Worm (Caenorhabditis elegans) whole organism, late embryonic: ENCODE measurements around the gene snn-1.

Experiments used
- fax-1 ChIP-seq: sonication (generic microtip); optimal IDR thresholded peaks from 2 replicates; lab custom pipeline; 2016; ENCODE audit warnings: missing genotype, missing genetic modification characterization, missing compliant biosample characterization
- nfya-1 ChIP-seq: sonication (generic microtip); optimal IDR thresholded peaks from 2 replicates; lab custom pipeline; 2017; ENCODE audit warnings: missing genetic modification characterization, mild to moderate bottlenecking, missing compliant biosample characterization, antibody characterized with exemption, moderate library complexity
- pax-1 ChIP-seq: fragments of 150-350 bp; optimal IDR thresholded peaks from 2 replicates; lab custom pipeline; 2014; ENCODE audit warnings: missing biosample characterization, missing genetic modification characterization
- tbx-2 ChIP-seq: sonication (generic microtip); optimal IDR thresholded peaks from 2 replicates; lab custom pipeline; 2016; ENCODE audit warnings: missing genetic modification characterization, missing compliant biosample characterization

DNA sequence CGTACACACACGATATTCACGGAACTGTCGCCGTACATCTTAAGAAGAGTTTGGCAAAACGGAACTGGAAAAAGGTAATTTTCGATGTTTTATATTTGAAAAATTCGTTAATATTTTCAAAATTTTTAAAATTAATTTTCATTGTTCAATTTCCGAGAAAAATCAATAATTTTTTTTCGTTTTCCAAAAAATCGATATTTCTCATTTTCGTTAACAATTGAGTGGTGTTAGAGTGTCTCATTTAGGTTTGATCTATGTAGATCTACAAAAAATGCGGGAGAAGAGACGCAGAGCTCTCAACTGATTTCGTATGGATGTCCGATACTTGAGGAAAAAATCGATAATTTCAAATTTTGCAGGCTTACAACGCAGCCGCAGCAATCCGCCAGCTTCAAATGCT, 18.2 kb upstream of the snn-1 start:
- TF ChIP-seq pax-1 (no peak), tbx-2 (no peak), fax-1 (tag; lab: Kevin White, UChicago) (no peak), nfya-1 (tag; lab: Kevin White, UChicago) (no peak)
